Worm (Caenorhabditis elegans) whole organism, L4 larva: ENCODE data around the gene hrg-6.

Experiments used
- D1046.2 ChIP-seq: fragments of 200-800 bp; sonication (Bioruptor generic); IDR thresholded peaks from 2 replicates; pipeline ENCODE4 v1.3.6; 2022; ENCODE audit warnings: missing genetic modification characterization, missing compliant biosample characterization
- F10B5.3 ChIP-seq: sonication (generic microtip); optimal IDR thresholded peaks from 2 replicates; lab custom pipeline; 2016; ENCODE audit warnings: mild to moderate bottlenecking, missing genetic modification characterization, missing compliant biosample characterization
- F44E2.7 ChIP-seq: fragments of 200-800 bp; sonication (Bioruptor generic); IDR thresholded peaks from 2 replicates; pipeline ENCODE4 v2.1.2; 2022; ENCODE audit warnings: missing genetic modification characterization, missing compliant biosample characterization
- F49E8.2 ChIP-seq: sonication (generic microtip); optimal IDR thresholded peaks from 2 replicates; lab custom pipeline; 2016; ENCODE audit warnings: missing compliant biosample characterization, mild to moderate bottlenecking, missing genetic modification characterization, borderline replicate concordance
- T20F7.1 ChIP-seq: fragments of 200-800 bp; sonication (Bioruptor generic); optimal IDR thresholded peaks from 2 replicates; lab custom pipeline; 2018; ENCODE audit warnings: mild to moderate bottlenecking, missing genetic modification characterization, missing compliant biosample characterization
- T26A8.4 ChIP-seq: fragments of 200-800 bp; sonication (Bioruptor generic); IDR thresholded peaks from 2 replicates; pipeline ENCODE4 v1.3.6; 2022; ENCODE audit warnings: missing genetic modification characterization, missing compliant biosample characterization
- Y105C5A.15 ChIP-seq: fragments of 200-800 bp; sonication (Bioruptor generic); IDR thresholded peaks from 2 replicates; pipeline ENCODE4 v1.3.6; 2022; ENCODE audit warnings: missing genetic modification characterization, missing compliant biosample characterization
- aha-1 ChIP-seq: fragments of 150-350 bp; peaks from one replicate; lab custom pipeline; 2014; ENCODE audit warnings: missing biosample characterization, missing genetic modification characterization
- aly-2 ChIP-seq: sonication (generic microtip); optimal IDR thresholded peaks from 2 replicates; lab custom pipeline; 2018; ENCODE audit warnings: missing biosample characterization, missing genetic modification characterization
- attf-4 ChIP-seq: sonication (generic microtip); optimal IDR thresholded peaks from 3 replicates; lab custom pipeline; 2017; ENCODE audit warnings: missing biosample characterization, missing genetic modification characterization
- ceh-28 ChIP-seq: fragments of 150-350 bp; optimal IDR thresholded peaks from 2 replicates; lab custom pipeline; 2014; ENCODE audit warnings: missing biosample characterization, missing genetic modification reagents, missing genetic modification characterization
- ceh-32 ChIP-seq: sonication (generic microtip); optimal IDR thresholded peaks from 2 replicates; lab custom pipeline; 2016; ENCODE audit warnings: mild to moderate bottlenecking, missing genetic modification characterization, missing compliant biosample characterization; ENCODE audit not compliant: poor library complexity
- ceh-44 ChIP-seq: fragments of 200-800 bp; sonication (Bioruptor generic); IDR thresholded peaks from 2 replicates; pipeline ENCODE4 v1.3.6; 2022; ENCODE audit warnings: missing genetic modification reagents, missing genetic modification characterization, missing compliant biosample characterization
- ceh-62 ChIP-seq: sonication (generic microtip); optimal IDR thresholded peaks from 2 replicates; lab custom pipeline; 2017; ENCODE audit warnings: missing biosample characterization, missing genetic modification characterization
- ctbp-1 ChIP-seq: fragments of 200-800 bp; sonication (Bioruptor generic); IDR thresholded peaks from 2 replicates; pipeline ENCODE4 v1.3.6; 2022; ENCODE audit warnings: missing genetic modification reagents, missing genetic modification characterization, missing compliant biosample characterization
- daf-12 ChIP-seq: fragments of 150-350 bp; optimal IDR thresholded peaks from 2 replicates; lab custom pipeline; 2014; ENCODE audit warnings: missing biosample characterization, missing genetic modification reagents, missing genetic modification characterization
- daf-8 ChIP-seq: fragments of 200-800 bp; sonication (Bioruptor generic); IDR thresholded peaks from 2 replicates; pipeline ENCODE4 v1.3.6; 2022; ENCODE audit warnings: missing genetic modification characterization, missing compliant biosample characterization
- dmd-6 ChIP-seq: fragments of 200-800 bp; sonication (Bioruptor generic); IDR thresholded peaks from 2 replicates; pipeline ENCODE4 v1.3.6; 2022; ENCODE audit warnings: missing genetic modification reagents, missing genetic modification characterization, missing compliant biosample characterization
- dpl-1 ChIP-seq: fragments of 150-350 bp; optimal IDR thresholded peaks from 2 replicates; lab custom pipeline; 2014; ENCODE audit warnings: missing biosample characterization, missing genetic modification reagents, missing genetic modification characterization
- duxl-1 ChIP-seq: sonication (generic microtip); optimal IDR thresholded peaks from 2 replicates; lab custom pipeline; 2016; ENCODE audit warnings: mild to moderate bottlenecking, missing genetic modification characterization, moderate library complexity, missing compliant biosample characterization; ENCODE audit not compliant: poor library complexity
- dve-1 ChIP-seq: sonication (generic microtip); optimal IDR thresholded peaks from 2 replicates; lab custom pipeline; 2017; ENCODE audit warnings: antibody characterized with exemption, mild to moderate bottlenecking, missing genetic modification characterization, missing compliant biosample characterization; ENCODE audit not compliant: insufficient read depth
- egl-27 ChIP-seq: sonication (generic microtip); optimal IDR thresholded peaks from 3 replicates; lab custom pipeline; 2017; ENCODE audit warnings: missing biosample characterization, missing genetic modification reagents, missing genetic modification characterization
- egl-43 ChIP-seq: fragments of 200-800 bp; sonication (Bioruptor generic); IDR thresholded peaks from 2 replicates; pipeline ENCODE4 v1.3.6; 2022; ENCODE audit warnings: missing genetic modification reagents, missing genetic modification characterization, missing compliant biosample characterization
- hlh-11 ChIP-seq: fragments of 200-800 bp; sonication (Bioruptor generic); optimal IDR thresholded peaks from 2 replicates; lab custom pipeline; 2018; ENCODE audit warnings: mild to moderate bottlenecking, missing genetic modification characterization, missing compliant biosample characterization
- jun-1 ChIP-seq: fragments of 150-350 bp; optimal IDR thresholded peaks from 2 replicates; lab custom pipeline; 2014; ENCODE audit warnings: missing biosample characterization, missing genetic modification reagents, missing genetic modification characterization
- lin-13 ChIP-seq: fragments of 150-350 bp; optimal IDR thresholded peaks from 2 replicates; lab custom pipeline; 2014; ENCODE audit warnings: missing biosample characterization, missing genetic modification reagents, missing genetic modification characterization
- lin-15B ChIP-seq: fragments of 150-350 bp; sonication (generic microtip); optimal IDR thresholded peaks from 3 replicates; lab custom pipeline; 2014; ENCODE audit warnings: missing biosample characterization, missing genetic modification characterization
- lin-29 ChIP-seq: fragments of 200-800 bp; sonication (Bioruptor generic); IDR thresholded peaks from 2 replicates; pipeline ENCODE4 v1.3.6; 2022; ENCODE audit warnings: missing genetic modification reagents, missing genetic modification characterization, missing compliant biosample characterization
- lin-38 ChIP-seq: fragments of 200-800 bp; sonication (Bioruptor generic); IDR thresholded peaks from 2 replicates; pipeline ENCODE4 v1.3.6; 2022; ENCODE audit warnings: missing genetic modification reagents, missing genetic modification characterization, missing compliant biosample characterization
- lin-39 ChIP-seq: fragments of 150-350 bp; optimal IDR thresholded peaks from 2 replicates; lab custom pipeline; 2014; ENCODE audit warnings: missing biosample characterization, missing genetic modification reagents, missing genetic modification characterization
- lir-3 ChIP-seq: sonication (generic microtip); optimal IDR thresholded peaks from 2 replicates; lab custom pipeline; 2016; ENCODE audit warnings: mild to moderate bottlenecking, missing genetic modification characterization, missing compliant biosample characterization
- lsy-2 ChIP-seq, 2 experiments: fragments of 150-350 bp in 1 of 2; sonication (generic microtip) in 1 of 2; optimal IDR thresholded peaks; 2 replicates each; lab custom pipeline; 2014 to 2017; ENCODE audit warnings: missing biosample characterization in 2 of 2, missing genetic modification characterization in 2 of 2
- madf-5 ChIP-seq, 2 experiments: fragments of 200-800 bp; sonication (Bioruptor generic); IDR thresholded peaks; 2 replicates each; pipeline ENCODE4 v1.3.6; 2022; ENCODE audit warnings: missing compliant biosample characterization in 2 of 2, missing genetic modification characterization in 2 of 2
- mdt-29 ChIP-seq: fragments of 200-800 bp; sonication (Bioruptor generic); IDR thresholded peaks from 2 replicates; pipeline ENCODE4 v1.3.6; 2022; ENCODE audit warnings: missing genetic modification reagents, missing genetic modification characterization, missing compliant biosample characterization
- mes-2 ChIP-seq: sonication (generic microtip); optimal IDR thresholded peaks from 2 replicates; lab custom pipeline; 2016; ENCODE audit warnings: missing genotype, mild to moderate bottlenecking, missing genetic modification characterization, missing compliant biosample characterization; ENCODE audit not compliant: poor library complexity, severe bottlenecking
- nhr-102 ChIP-seq: sonication (generic microtip); optimal IDR thresholded peaks from 2 replicates; lab custom pipeline; 2016; ENCODE audit warnings: mild to moderate bottlenecking, missing genetic modification characterization, moderate library complexity, missing compliant biosample characterization
- nhr-25 ChIP-seq: sonication (generic microtip); optimal IDR thresholded peaks from 2 replicates; lab custom pipeline; 2017; ENCODE audit warnings: missing genetic modification characterization, mild to moderate bottlenecking, missing compliant biosample characterization, antibody characterized with exemption, moderate library complexity, borderline replicate concordance; ENCODE audit not compliant: insufficient read depth
- nhr-28 ChIP-seq: fragments of 150-350 bp; optimal IDR thresholded peaks from 2 replicates; lab custom pipeline; 2014; ENCODE audit warnings: missing biosample characterization, missing genetic modification characterization
- nhr-41 ChIP-seq: fragments of 200-800 bp; sonication (Bioruptor generic); IDR thresholded peaks from 2 replicates; pipeline ENCODE4 v1.3.6; 2022; ENCODE audit warnings: missing genetic modification reagents, missing genetic modification characterization, missing compliant biosample characterization
- nhr-42 ChIP-seq: fragments of 200-800 bp; sonication (Bioruptor generic); IDR thresholded peaks from 2 replicates; pipeline ENCODE4 v1.3.6; 2022; ENCODE audit warnings: missing genetic modification characterization, missing compliant biosample characterization
- nhr-48 ChIP-seq: sonication (generic microtip); optimal IDR thresholded peaks from 2 replicates; lab custom pipeline; 2016; ENCODE audit warnings: mild to moderate bottlenecking, missing genetic modification characterization, missing compliant biosample characterization
- nhr-77 ChIP-seq: fragments of 150-350 bp; optimal IDR thresholded peaks from 2 replicates; lab custom pipeline; 2014; ENCODE audit warnings: missing biosample characterization, missing genetic modification characterization
- pha-4 ChIP-seq, 2 experiments: fragments of 150-350 bp in 1 of 2; fragments of 200-800 bp in 1 of 2; sonication (Bioruptor generic) in 1 of 2; IDR thresholded peaks in 1 of 2; optimal IDR thresholded peaks in 1 of 2; 2 replicates each; pipeline versions ENCODE4 v1.3.6 to Lab custom; 2014 to 2022; ENCODE audit warnings: missing genetic modification characterization in 2 of 2, missing genetic modification reagents in 2 of 2, missing biosample characterization in 1 of 2, missing compliant biosample characterization in 1 of 2
- snpc-1.2 ChIP-seq: fragments of 200-800 bp; sonication (Bioruptor generic); IDR thresholded peaks from 2 replicates; pipeline ENCODE4 v1.3.6; 2022; ENCODE audit warnings: missing genetic modification reagents, missing genetic modification characterization, missing compliant biosample characterization
- spr-3 ChIP-seq: fragments of 200-800 bp; sonication (Bioruptor generic); optimal IDR thresholded peaks from 2 replicates; lab custom pipeline; 2018; ENCODE audit warnings: mild to moderate bottlenecking, missing genetic modification characterization, missing compliant biosample characterization
- tag-97 ChIP-seq: fragments of 200-800 bp; sonication (Bioruptor generic); IDR thresholded peaks from 2 replicates; pipeline ENCODE4 v1.3.6; 2022; ENCODE audit warnings: missing genetic modification characterization, missing compliant biosample characterization
- unc-62 ChIP-seq, 3 experiments: fragments of 150-350 bp in 1 of 3; sonication (generic microtip); optimal IDR thresholded peaks in 2 of 3; peaks in 1 of 3; 1 replicate in 1 of 3; 2 replicates in 2 of 3; lab custom pipeline; 2014 to 2017; ENCODE audit warnings: missing biosample characterization in 3 of 3, missing genetic modification characterization in 3 of 3, missing genetic modification reagents in 3 of 3, missing genotype in 1 of 3
- zag-1 ChIP-seq: fragments of 150-350 bp; optimal IDR thresholded peaks from 2 replicates; lab custom pipeline; 2014; ENCODE audit warnings: missing biosample characterization, missing genetic modification characterization
- ztf-11 ChIP-seq: fragments of 150-350 bp; optimal IDR thresholded peaks from 2 replicates; lab custom pipeline; 2014; ENCODE audit warnings: missing biosample characterization, missing genetic modification characterization
- ztf-7 ChIP-seq: fragments of 150-350 bp; optimal IDR thresholded peaks from 2 replicates; lab custom pipeline; 2014; ENCODE audit warnings: missing biosample characterization, missing genetic modification characterization

hrg-6 gene

DNA sequence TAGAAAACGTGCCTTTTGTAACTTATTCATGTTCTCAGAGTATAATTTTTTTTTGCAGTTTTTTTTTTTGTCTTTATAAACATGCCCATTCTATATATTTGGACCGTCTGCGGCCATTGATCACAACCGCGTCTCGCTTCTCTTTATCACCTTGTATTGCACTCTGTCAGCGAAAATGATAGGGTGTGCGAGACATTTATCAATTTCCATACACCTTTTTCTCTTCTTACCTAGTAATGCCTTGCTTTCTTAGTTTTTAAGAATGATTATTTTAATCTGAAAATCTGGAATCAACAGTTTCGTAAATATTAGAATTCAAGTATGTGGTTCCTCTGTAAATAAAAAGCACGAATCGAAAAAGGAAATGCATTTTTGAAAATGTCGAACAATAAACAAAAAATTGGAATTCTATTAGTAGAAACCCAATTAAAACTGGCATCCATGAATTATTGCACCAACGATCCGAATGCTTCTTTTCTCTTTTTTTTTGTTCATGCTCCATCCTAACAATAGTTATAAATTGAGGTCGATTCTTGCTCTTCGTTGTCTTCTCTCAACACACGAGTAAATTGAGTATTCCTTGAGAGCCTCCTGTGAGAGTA is 4.8 kb downstream of the hrg-6 start (continued):
- TF ChIP-seq lir-3 (tag; lab: Kevin White, UChicago) (no peak), D1046.2 (GFP tag; lab: Robert Waterston, UW) (no peak), dve-1 (tag; lab: Kevin White, UChicago) (peak; percentile 50), nhr-42 (GFP tag; lab: Robert Waterston, UW) (no peak), attf-4 (tag; lab: Kevin White, UChicago) (no peak), egl-43 (GFP tag; lab: Robert Waterston, UW) (no peak), daf-12 (tag; lab: Kevin White, UChicago) (no peak), duxl-1 (no peak), T26A8.4 (GFP tag; lab: Robert Waterston, UW) (0 out of 2 replicates have a peak, but pooled peaks have one; percentile 33), T20F7.1 (no peak), lin-13 (GFP tag; lab: Kevin White, UChicago) (no peak), nhr-25 (tag; lab: Kevin White, UChicago) (no peak), mes-2 (tag; lab: Kevin White, UChicago) (no peak), dmd-6 (GFP tag; lab: Robert Waterston, UW) (peak; percentile 32; the same call in 1 of the 2 replicates), lin-38 (GFP tag; lab: Robert Waterston, UW) (peak; percentile 14), nhr-102 (tag; lab: Kevin White, UChicago) (no peak), tag-97 (GFP tag; lab: Robert Waterston, UW) (no peak), F49E8.2 (no peak), ctbp-1 (GFP tag; lab: Robert Waterston, UW) (no peak), jun-1 (tag; lab: Kevin White, UChicago) (no peak), Y105C5A.15 (GFP tag; lab: Robert Waterston, UW) (no peak), F44E2.7 (GFP tag; lab: Robert Waterston, UW) (no peak), snpc-1.2 (GFP tag; lab: Robert Waterston, UW) (no peak), zag-1 (tag; lab: Kevin White, UChicago) (no peak), hlh-11 (tag; lab: Kevin White, UChicago) (peak; percentile 22), ceh-28 (tag; lab: Kevin White, UChicago) (no peak), mdt-29 (GFP tag; lab: Robert Waterston, UW) (no peak), nhr-28 (tag; lab: Kevin White, UChicago) (peak; percentile 51), ceh-62 (no peak), ceh-32 (tag; lab: Kevin White, UChicago) (no peak), lin-29 (GFP tag; lab: Robert Waterston, UW) (no peak), nhr-77 (peak; percentile 52), unc-62 (GFP tag; optimal IDR thresholded peaks at IDR 0.05 in 1 of 2; lab: Kevin White, UChicago) (no peak), unc-62 (tag; optimal IDR thresholded peaks at IDR 0.05; lab: Kevin White, UChicago) (no peak), nhr-41 (GFP tag; lab: Robert Waterston, UW) (0 out of 2 replicates have a peak, but pooled peaks have one; percentile 27), madf-5 (GFP tag; IDR thresholded peaks at IDR 0.05; lab: Robert Waterston, UW) (no peak), nhr-48 (tag; lab: Kevin White, UChicago) (no peak), spr-3 (no peak), ceh-44 (no peak), daf-8 (GFP tag; lab: Robert Waterston, UW) (no peak), lsy-2 (tag; optimal IDR thresholded peaks at IDR 0.05; lab: Kevin White, UChicago) (no peak), lin-15B (tag; lab: Kevin White, UChicago) (no peak), lin-39 (no peak), aly-2 (tag; lab: Kevin White, UChicago) (no peak), ztf-11 (no peak), pha-4 (GFP tag; IDR thresholded peaks at IDR 0.05; lab: Robert Waterston, UW) (peak; percentile 39; the same call in 1 of the 2 replicates), pha-4 (tag; optimal IDR thresholded peaks at IDR 0.05; lab: Kevin White, UChicago) (no peak), dpl-1 (GFP tag; lab: Kevin White, UChicago) (no peak), ztf-7 (tag; lab: Kevin White, UChicago) (no peak), aha-1 (tag; lab: Kevin White, UChicago) (peak; percentile 30), F10B5.3 (tag; lab: Kevin White, UChicago) (no peak), egl-27 (tag; lab: Kevin White, UChicago) (no peak)
- TF ChIP-seq, all 104 proteins: peak for 14
